Worm (Caenorhabditis elegans): ENCODE measurements around the gene K08F8.7.

Gene K08F8.7

DNA sequence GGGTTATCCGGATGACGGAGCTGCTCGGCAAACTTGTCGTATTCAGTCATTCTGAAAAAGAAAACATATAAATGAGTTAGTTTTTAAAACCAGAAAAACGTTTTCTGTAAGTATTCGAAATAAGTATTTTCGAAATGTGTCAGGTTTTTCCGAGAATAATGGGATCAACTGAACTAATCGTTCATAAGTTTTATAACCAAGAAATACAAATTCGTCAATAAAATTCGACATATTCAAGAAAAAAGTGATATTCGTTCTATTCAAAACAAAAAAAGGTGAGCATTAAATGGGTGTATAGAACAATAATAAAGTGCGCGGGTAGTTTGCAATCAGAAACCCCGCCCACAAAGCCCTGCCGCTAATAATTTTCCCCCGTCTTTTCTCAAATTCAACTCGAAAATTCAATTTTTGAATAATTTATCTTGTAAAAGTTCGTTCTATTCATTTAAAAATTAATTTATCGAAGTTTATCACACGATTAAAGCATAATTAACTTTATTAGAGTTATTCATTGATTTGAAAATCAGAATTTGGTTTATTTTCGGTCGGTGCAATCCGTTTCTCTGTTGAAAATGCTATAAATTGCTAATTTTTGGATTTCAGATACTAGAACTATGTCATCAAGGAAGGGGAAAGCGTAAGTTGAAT lies 38.8 kb downstream of the K08F8.7 start, which contains the start of the genes cyn-11 and T01B7.5 (continued):
- TF ChIP-seq nhr-71 (tag; optimal IDR thresholded peaks at IDR 0.05) (peak; percentile 23), vab-15 (tag; optimal IDR thresholded peaks at IDR 0.05) (no peak), mep-1 (tag; optimal IDR thresholded peaks at IDR 0.05) (peak; percentile 47)

DNA sequence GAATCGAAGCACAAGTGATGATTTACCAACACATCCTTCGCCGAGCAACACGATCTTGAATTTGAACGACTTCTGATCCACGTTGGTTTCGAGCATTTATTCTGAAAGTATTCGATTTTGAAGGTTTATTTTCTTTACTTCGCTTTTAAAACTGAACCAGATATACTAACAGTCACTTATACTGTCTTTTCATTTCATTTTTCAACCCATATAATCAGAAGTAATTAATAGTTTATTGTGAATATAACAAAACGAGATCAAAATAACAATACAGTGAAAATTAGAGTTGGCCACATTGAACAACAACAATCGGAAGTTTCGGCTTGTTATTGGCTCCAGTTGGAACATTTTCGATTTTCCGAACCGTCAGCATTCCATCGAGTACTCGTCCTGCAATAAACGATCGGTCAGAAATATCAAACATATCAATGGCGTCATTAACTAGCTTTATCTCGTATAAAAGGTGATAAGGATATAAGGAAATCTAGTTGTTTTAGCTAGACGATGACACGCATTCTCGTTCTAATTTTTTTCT lies 40.2 kb downstream of the K08F8.7 start, which contains the start of the genes rab-21 and T01B7.13:
rab-21 (minus strand) TSS at position 101 of the 535 bp plus-strand sequence.
T01B7.13 (plus strand) TSS at position 485 of the 535 bp plus-strand sequence.
- no peak for TF ChIP-seq unc-86 (tag; optimal IDR thresholded peaks at IDR 0.05)
- no peak for TF ChIP-seq irx-1 (tag; optimal IDR thresholded peaks at IDR 0.05)

DNA sequence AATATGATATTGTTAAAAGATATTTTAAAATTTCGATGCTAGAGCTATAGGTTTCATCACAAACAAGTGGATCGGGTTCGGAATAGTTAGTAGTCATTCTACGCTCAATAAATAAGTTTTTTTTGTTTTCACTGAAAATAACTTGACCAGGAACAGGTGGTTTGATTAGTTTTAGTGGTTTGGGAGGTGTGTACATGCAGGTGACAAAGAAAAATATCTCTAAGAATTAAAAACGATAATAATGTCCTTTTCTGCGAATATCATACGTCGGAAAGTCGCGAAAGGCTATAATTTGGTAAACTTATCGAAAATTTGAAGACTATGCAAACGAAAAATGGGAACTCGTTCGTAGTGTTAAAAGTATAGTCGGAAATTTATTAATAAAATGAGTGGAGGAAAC lies 44.9 kb downstream of the K08F8.7 start, which contains the start of gene srg-15:
srg-15 (minus strand) TSS at position 101 of the 400 bp plus-strand sequence.
- TF ChIP-seq F16B12.6 (tag; optimal IDR thresholded peaks at IDR 0.05) (no peak), fkh-8 (tag; optimal IDR thresholded peaks at IDR 0.05) (peak; percentile 56), nhr-47 (tag; optimal IDR thresholded peaks at IDR 0.05) (peak; percentile 25), nhr-71 (tag; optimal IDR thresholded peaks at IDR 0.05) (peak; percentile 26), nhr-20 (tag; optimal IDR thresholded peaks at IDR 0.05) (no peak)

DNA sequence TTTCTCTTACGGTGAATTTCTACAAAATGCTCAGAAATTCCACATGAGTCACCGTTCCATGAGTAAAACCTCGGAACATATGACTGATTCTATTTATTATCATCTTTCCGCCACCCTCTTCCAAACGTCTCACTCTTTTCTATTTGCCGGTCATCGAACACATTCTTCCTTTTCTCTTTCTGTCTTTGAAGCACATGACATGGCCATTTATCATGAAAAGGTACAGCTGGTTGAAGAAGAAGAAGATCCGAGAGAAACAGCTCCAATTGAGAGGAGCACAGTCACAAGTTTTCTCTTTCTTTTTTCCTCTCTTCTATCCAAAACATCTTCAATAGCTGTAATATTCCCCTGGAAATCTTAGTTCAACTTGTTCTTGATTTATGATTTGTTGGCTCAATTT lies 48.1 kb downstream of the K08F8.7 start, which contains the start of gene cup-16:
cup-16 (plus strand) TSS at position 132 of the 400 bp plus-strand sequence.
- TF ChIP-seq lin-39 (tag; optimal IDR thresholded peaks at IDR 0.05) (peak; percentile 65), unc-30 (tag; optimal IDR thresholded peaks at IDR 0.05) (no peak), aly-2 (tag; optimal IDR thresholded peaks at IDR 0.05) (no peak), ceh-90 (tag; optimal IDR thresholded peaks at IDR 0.05) (no peak), nhr-12 (tag; optimal IDR thresholded peaks at IDR 0.05) (no peak), hlh-4 (tag; optimal IDR thresholded peaks at IDR 0.05) (no peak), ztf-4 (tag; optimal IDR thresholded peaks at IDR 0.05) (no peak), grh-1 (GFP tag; IDR thresholded peaks at IDR 0.05) (no peak), elt-3 (tag; optimal IDR thresholded peaks at IDR 0.05) (no peak), nhr-85 (tag) (no peak), isw-1 (GFP tag; IDR thresholded peaks at IDR 0.05) (no peak), sptf-1 (tag; optimal IDR thresholded peaks at IDR 0.05) (no peak), ets-5 (GFP tag; IDR thresholded peaks at IDR 0.05) (no peak), unc-98 (GFP tag; IDR thresholded peaks at IDR 0.05) (no peak), fos-1 (tag; optimal IDR thresholded peaks at IDR 0.05) (no peak), nhr-28 (tag; optimal IDR thresholded peaks at IDR 0.05) (no peak), rnt-1 (tag; optimal IDR thresholded peaks at IDR 0.05) (peak; percentile 78), jun-1 (tag; optimal IDR thresholded peaks at IDR 0.05) (no peak), sup-37 (GFP tag; optimal IDR thresholded peaks at IDR 0.05) (no peak), hlh-17 (GFP tag; optimal IDR thresholded peaks at IDR 0.05; ENCODE audit: borderline replicate concordance) (no peak), nhr-20 (tag; optimal IDR thresholded peaks at IDR 0.05) (peak; percentile 14), skn-1 (tag; optimal IDR thresholded peaks at IDR 0.05) (no peak), lin-35 (GFP tag; optimal IDR thresholded peaks at IDR 0.05) (no peak), unc-130 (tag; optimal IDR thresholded peaks at IDR 0.05) (no peak), pqm-1 (tag; optimal IDR thresholded peaks at IDR 0.05) (no peak), F16B12.6 (tag; optimal IDR thresholded peaks at IDR 0.05) (no peak), blmp-1 (tag; optimal IDR thresholded peaks at IDR 0.05) (no peak), fkh-10 (GFP tag; optimal IDR thresholded peaks at IDR 0.05) (no peak), ceh-63 (GFP tag; optimal IDR thresholded peaks at IDR 0.05) (no peak), swsn-7 (tag; optimal IDR thresholded peaks at IDR 0.05) (no peak), lsy-2 (tag; optimal IDR thresholded peaks at IDR 0.05) (peak; percentile 20 to 50), lin-13 (GFP tag; optimal IDR thresholded peaks at IDR 0.05) (no peak), nhr-11 (tag; optimal IDR thresholded peaks at IDR 0.05) (no peak), ztf-11 (tag; optimal IDR thresholded peaks at IDR 0.05) (no peak), lir-3 (tag; optimal IDR thresholded peaks at IDR 0.05; ENCODE audit: poor library complexity) (no peak), tbx-2 (tag; optimal IDR thresholded peaks at IDR 0.05) (no peak), egl-27 (tag; optimal IDR thresholded peaks at IDR 0.05) (no peak), zip-4 (GFP tag; optimal IDR thresholded peaks at IDR 0.05) (no peak), zag-1 (tag; optimal IDR thresholded peaks at IDR 0.05) (no peak)
